Worm (Caenorhabditis elegans) whole organism, L4/young adult: ENCODE results near the gene Y43H11AL.1.

Experiments
- W03F9.2 ChIP-seq: fragments of 150-350 bp; optimal IDR thresholded peaks from 2 replicates; lab custom pipeline; 2014; ENCODE audit warnings: missing biosample characterization, missing genetic modification characterization
- dao-5 ChIP-seq: sonication (generic microtip); optimal IDR thresholded peaks from 2 replicates; lab custom pipeline; 2016; ENCODE audit warnings: missing genotype, missing genetic modification characterization, moderate library complexity, missing compliant biosample characterization
- him-1 ChIP-seq: sonication (generic microtip); optimal IDR thresholded peaks from 2 replicates; lab custom pipeline; 2016; ENCODE audit warnings: missing genotype, missing genetic modification reagents, missing genetic modification characterization, missing compliant biosample characterization

Y43H11AL.1 gene

DNA sequence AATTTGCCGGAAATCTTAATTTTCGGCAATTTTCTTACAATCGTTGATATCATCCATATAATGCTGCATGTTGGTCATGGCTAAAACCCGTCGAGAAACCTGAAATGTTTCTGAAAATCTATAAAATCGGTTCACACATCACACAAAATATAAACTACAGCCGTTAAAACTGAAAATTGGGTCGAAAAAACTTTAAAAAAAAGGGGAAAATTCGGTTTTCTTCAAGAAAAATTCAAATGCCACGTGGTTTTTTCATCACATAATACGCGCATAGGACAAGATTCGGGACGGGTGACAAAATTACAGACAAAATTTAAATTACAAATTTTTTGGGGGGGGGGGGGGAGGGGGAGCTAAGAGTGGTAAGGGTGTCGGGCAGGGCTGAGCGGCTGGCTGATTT lies at the start of gene Y43H11AL.1:
Gene Y43H11AL.1 (minus strand): TSS at position 101 of the 400 bp plus-strand sequence.
- TF ChIP-seq dao-5 (tag; lab: Kevin White, UChicago) = no peak
- no peak for TF ChIP-seq W03F9.2 (tag; lab: Kevin White, UChicago)
- no peak for TF ChIP-seq him-1 (tag; lab: Kevin White, UChicago)

DNA sequence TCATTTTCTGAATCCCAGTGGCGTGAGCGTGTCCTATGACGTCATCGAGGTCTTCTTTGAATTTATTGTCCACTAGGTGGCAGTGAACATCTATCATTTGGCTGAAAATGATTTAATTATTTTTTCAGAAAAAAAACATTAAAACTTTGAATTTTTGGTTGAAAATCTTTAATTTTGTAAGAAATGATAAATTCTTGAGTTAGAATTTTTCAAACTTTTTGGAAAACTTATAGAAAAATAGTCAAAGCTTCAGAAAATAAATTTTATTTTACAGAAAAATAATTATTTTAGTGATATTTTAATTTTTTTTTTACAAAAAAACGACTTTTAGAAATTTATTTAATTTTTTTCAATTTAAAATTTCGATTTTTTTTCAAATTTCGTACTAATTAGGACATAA lies 46.1 kb upstream of the Y43H11AL.1 start, which contains the start of gene B0432.8:
Gene B0432.8 (minus strand): TSS at position 101 of the 400 bp plus-strand sequence.
- TF ChIP-seq W03F9.2 (tag; lab: Kevin White, UChicago) (no peak), him-1 (tag; lab: Kevin White, UChicago) (no peak), dao-5 (tag; lab: Kevin White, UChicago) (no peak)

ce11 chrII:273872-274271 lies 41.3 kb upstream of the Y43H11AL.1 start, which contains the start of gene B0432.7:
TSS of gene B0432.7 (minus strand) at chrII:273972.
- TF ChIP-seq W03F9.2 (tag; lab: Kevin White, UChicago) (no peak), dao-5 (tag; lab: Kevin White, UChicago) (no peak), him-1 (tag; lab: Kevin White, UChicago) (no peak)

DNA sequence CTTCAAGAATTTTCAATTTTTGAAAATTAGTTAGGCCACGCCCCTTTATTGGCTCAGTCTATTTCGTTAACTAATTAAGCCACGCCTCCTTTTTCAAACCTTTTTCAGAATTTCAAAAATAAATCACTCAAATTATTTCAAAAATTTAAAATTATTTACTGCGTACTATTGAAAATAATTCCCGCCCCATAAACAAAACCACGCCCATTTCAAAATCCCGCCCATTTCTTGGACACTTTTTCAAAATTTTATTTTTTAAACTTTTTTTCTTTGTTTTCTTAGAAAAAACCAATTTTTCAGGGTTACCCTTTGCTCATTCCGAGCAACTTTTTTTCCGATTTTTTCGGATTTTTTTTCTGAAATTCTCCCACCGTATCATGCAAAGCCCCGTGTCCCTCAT lies 31.5 kb upstream of the Y43H11AL.1 start, which contains the start of gene B0432.14:
Gene B0432.14 (plus strand): TSS at position 301 of the 400 bp plus-strand sequence.
- TF ChIP-seq dao-5 (tag; lab: Kevin White, UChicago) (no peak), W03F9.2 (tag; lab: Kevin White, UChicago) (no peak), him-1 (tag; lab: Kevin White, UChicago) (no peak)

DNA sequence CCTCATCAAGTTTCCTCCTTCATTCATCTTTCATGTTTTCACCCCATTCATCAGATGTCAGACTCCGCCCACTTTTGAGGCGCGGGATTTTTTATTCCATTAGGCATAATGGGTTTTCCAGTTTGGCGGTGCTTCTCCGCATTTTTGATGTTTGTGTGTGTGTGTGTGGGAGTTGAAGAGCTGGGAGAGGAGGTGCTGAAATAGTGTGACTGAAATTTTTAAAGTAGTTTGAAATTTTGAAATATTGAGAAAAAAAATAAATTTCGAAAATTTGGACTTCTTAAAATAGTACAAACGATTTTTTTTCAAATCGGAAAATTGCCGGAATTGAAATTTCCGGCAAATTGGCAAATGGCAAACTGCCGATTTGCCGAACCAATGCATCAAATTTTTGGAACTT lies 31.0 kb upstream of the Y43H11AL.1 start, which contains the start of gene scc-2:
Gene scc-2 (minus strand): TSS at position 101 of the 400 bp plus-strand sequence.
- TF ChIP-seq W03F9.2 (tag; lab: Kevin White, UChicago) (no peak), dao-5 (tag; lab: Kevin White, UChicago) (no peak), him-1 (tag; lab: Kevin White, UChicago) (no peak)

DNA sequence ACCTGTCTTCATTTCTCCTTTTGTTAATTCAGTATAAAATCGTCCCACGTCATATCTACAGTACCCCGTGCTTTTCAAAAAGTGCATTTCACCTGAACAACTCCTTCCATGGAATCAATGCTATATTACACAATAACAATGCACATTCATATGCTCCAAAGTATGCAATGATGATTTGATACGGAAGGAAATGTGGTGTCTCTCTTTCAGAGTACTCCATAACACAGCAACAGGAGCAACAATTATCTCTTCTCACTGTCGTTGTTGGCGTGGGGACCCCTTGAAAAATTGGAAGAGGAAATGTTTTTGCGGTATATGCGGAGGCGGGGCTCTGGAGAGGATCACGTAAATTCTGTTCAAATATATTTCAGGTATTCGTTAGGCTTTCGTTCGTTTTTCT lies 25.0 kb upstream of the Y43H11AL.1 start, which contains the start of gene cat-2:
Gene cat-2 (plus strand): TSS at position 301 of the 400 bp plus-strand sequence.
- TF ChIP-seq dao-5 (tag; lab: Kevin White, UChicago) (no peak), W03F9.2 (tag; lab: Kevin White, UChicago) (no peak), him-1 (tag; lab: Kevin White, UChicago) (no peak)

ce11 chrII:255124-255523 lies 22.6 kb upstream of the Y43H11AL.1 start:
- TF ChIP-seq dao-5 (tag; lab: Kevin White, UChicago) = peak; percentile 32
- TF ChIP-seq W03F9.2 (tag; lab: Kevin White, UChicago) = peak; percentile 93
- peak; percentile 49 for TF ChIP-seq him-1 (tag; lab: Kevin White, UChicago)

DNA sequence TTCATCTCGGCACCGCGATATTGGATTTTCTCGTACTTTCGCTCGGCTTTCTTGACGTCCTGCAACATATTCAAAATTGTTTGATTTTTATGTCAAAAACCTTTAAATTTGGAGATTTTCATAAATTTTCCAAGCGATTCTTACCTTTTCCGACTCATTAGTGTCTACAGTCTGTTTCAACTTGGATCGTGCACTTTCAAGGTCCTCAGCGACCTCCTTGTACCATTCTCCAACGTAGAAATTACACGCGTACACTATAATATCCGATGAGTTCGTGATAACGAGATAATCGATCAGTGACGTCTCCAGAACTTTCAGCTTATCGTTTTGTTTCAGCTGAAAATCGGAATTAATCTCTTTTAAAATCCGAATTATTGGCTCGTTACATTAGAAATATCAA lies 15.2 kb upstream of the Y43H11AL.1 start:
- no peak for TF ChIP-seq dao-5 (tag; lab: Kevin White, UChicago)
- TF ChIP-seq him-1 (tag; lab: Kevin White, UChicago) = no peak
- no peak for TF ChIP-seq W03F9.2 (tag; lab: Kevin White, UChicago)

DNA sequence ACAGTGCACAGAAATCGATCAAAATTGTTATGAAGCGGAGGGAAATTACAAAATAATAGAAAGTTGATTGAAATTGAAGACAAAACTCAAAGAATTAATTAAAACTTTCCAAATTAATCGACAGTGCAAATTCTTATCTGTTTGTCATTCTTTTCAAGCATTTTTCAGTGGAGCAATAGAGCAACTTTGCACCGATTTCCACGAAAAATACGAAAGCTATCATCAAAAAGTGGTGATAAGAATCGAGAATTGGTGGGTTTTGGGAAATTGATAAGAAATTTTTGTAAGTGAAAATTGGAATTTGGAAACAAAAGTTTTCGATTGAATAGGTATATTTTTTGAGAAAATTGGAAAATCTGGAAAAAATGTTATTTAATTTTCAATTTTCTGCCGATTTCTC lies 7.5 kb upstream of the Y43H11AL.1 start:
- no peak for TF ChIP-seq dao-5 (tag; lab: Kevin White, UChicago)
- no peak for TF ChIP-seq him-1 (tag; lab: Kevin White, UChicago)
- no peak for TF ChIP-seq W03F9.2 (tag; lab: Kevin White, UChicago)

DNA sequence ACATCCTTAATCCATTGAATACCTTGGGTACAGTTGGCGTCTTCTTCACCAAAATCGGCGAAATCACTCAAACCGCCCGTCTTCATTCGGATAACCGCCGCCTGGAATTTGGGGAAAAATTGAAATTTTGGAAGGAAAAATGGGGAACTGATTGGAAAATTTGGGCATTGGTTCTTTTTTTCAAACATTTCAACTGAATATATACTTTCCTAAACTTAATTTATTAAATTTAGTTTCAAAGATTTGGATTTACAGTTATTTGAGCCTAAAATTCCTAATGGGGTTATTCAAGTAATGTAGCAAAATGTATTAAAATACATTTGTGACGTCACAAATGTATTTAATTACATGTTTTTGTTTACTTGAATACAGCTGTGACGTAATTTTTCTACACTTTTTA lies 5.2 kb upstream of the Y43H11AL.1 start, which contains the start of gene laat-1:
Gene laat-1 (minus strand): TSS at position 101 of the 400 bp plus-strand sequence.
- TF ChIP-seq him-1 (tag; lab: Kevin White, UChicago) (no peak), W03F9.2 (tag; lab: Kevin White, UChicago) (no peak), dao-5 (tag; lab: Kevin White, UChicago) (no peak)

ce11 chrII:221212-221611 lies 11.3 kb downstream of the Y43H11AL.1 start:
- TF ChIP-seq dao-5 (tag; lab: Kevin White, UChicago) = no peak
- peak; percentile 17 for TF ChIP-seq W03F9.2 (tag; lab: Kevin White, UChicago)
- no peak for TF ChIP-seq him-1 (tag; lab: Kevin White, UChicago)

DNA sequence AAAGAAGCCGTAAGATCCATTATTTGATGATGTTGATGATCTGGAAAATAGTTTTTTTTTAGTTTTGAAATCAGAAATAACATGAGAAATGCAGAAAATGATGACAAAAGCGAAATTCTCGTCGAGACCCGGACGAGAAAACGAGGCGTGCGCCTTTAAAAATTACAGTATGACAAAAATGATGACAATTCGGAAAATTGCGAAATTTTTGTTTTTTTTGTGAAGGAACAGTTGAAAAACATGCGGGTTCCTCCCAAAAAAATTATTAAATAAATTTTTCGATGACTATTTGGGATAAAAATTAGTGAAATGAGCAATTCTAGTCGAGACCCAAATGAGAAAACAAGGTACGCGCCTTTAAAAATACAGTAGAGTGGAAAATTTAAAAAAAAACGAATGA lies 11.9 kb downstream of the Y43H11AL.1 start, which contains the start of gene ubxn-3:
Gene ubxn-3 (minus strand): TSS at position 66 of the 400 bp plus-strand sequence.
- no peak for TF ChIP-seq him-1 (tag; lab: Kevin White, UChicago)
- no peak for TF ChIP-seq W03F9.2 (tag; lab: Kevin White, UChicago)
- TF ChIP-seq dao-5 (tag; lab: Kevin White, UChicago) = no peak

- TF ChIP-seq W03F9.2 (tag; lab: Kevin White, UChicago) (no peak), him-1 (tag; lab: Kevin White, UChicago) (no peak), dao-5 (tag; lab: Kevin White, UChicago) (no peak)
Observed at ce11 chrII:219846-220503, 12.6 kb downstream of the Y43H11AL.1 start.
